Worm (Caenorhabditis elegans) whole organism, young adult: ENCODE measurements around the gene efn-2.

Experiments
- B0035.1 ChIP-seq: sonication (generic microtip); optimal IDR thresholded peaks from 2 replicates; lab custom pipeline; 2016; ENCODE audit warnings: missing genetic modification characterization, mild to moderate bottlenecking, missing compliant biosample characterization, missing genotype, missing genetic modification reagents
- F22D6.2 ChIP-seq: sonication (generic microtip); optimal IDR thresholded peaks from 2 replicates; lab custom pipeline; 2016; ENCODE audit warnings: mild to moderate bottlenecking, missing genetic modification characterization, missing compliant biosample characterization
- F49E8.2 ChIP-seq: sonication (generic microtip); optimal IDR thresholded peaks from 3 replicates; lab custom pipeline; 2017; ENCODE audit warnings: missing genetic modification characterization, mild to moderate bottlenecking, missing compliant biosample characterization, antibody characterized with exemption, moderate library complexity; ENCODE audit not compliant: insufficient read depth
- T26A5.8 ChIP-seq: sonication (generic microtip); optimal IDR thresholded peaks from 2 replicates; lab custom pipeline; 2016; ENCODE audit warnings: missing genetic modification characterization, missing compliant biosample characterization
- Y79H2A.3 ChIP-seq: fragments of 200-800 bp; sonication (Bioruptor generic); conservative IDR thresholded peaks from 2 replicates; pipeline ENCODE4 v1.3.6; 2022; ENCODE audit warnings: missing genetic modification reagents, missing genetic modification characterization, missing compliant biosample characterization
- ama-1 ChIP-seq, 3 experiments: fragments of 150-350 bp in 1 of 3; sonication (generic microtip) in 2 of 3; optimal IDR thresholded peaks; 2 replicates each; lab custom pipeline; 2014 to 2018; ENCODE audit warnings: missing biosample characterization in 2 of 3, missing genetic modification characterization in 2 of 3, missing genetic modification reagents in 2 of 3
- hsf-1 ChIP-seq: fragments of 200-800 bp; sonication (Bioruptor generic); IDR thresholded peaks from 2 replicates; pipeline ENCODE4 v1.3.6; 2022; ENCODE audit warnings: missing genetic modification reagents, missing genetic modification characterization, missing compliant biosample characterization
- nfya-1 ChIP-seq: sonication (generic microtip); optimal IDR thresholded peaks from 2 replicates; lab custom pipeline; 2017; ENCODE audit warnings: antibody characterized with exemption, missing compliant biosample characterization, missing genetic modification characterization, borderline replicate concordance; ENCODE audit not compliant: insufficient read depth
- pha-4 ChIP-seq: fragments of 150-350 bp; sonication (generic microtip); optimal IDR thresholded peaks from 2 replicates; lab custom pipeline; 2014; ENCODE audit warnings: missing biosample characterization, missing genetic modification reagents, missing genetic modification characterization
- rcor-1 ChIP-seq: fragments of 200-800 bp; sonication (Bioruptor generic); IDR thresholded peaks from 2 replicates; pipeline ENCODE4 v1.3.6; 2022; ENCODE audit warnings: missing genetic modification reagents, missing genetic modification characterization, missing compliant biosample characterization
- snpc-1.3 ChIP-seq: sonication (generic microtip); optimal IDR thresholded peaks from 2 replicates; lab custom pipeline; 2017; ENCODE audit warnings: missing genetic modification characterization, mild to moderate bottlenecking, missing compliant biosample characterization, antibody characterized with exemption, moderate library complexity, missing genotype, missing genetic modification reagents; ENCODE audit not compliant: insufficient read depth
- unc-62 ChIP-seq: fragments of 150-350 bp; optimal IDR thresholded peaks from 2 replicates; lab custom pipeline; 2014; ENCODE audit warnings: missing biosample characterization, missing genetic modification reagents, missing genetic modification characterization
- ztf-22 ChIP-seq: fragments of 200-800 bp; sonication (Bioruptor generic); optimal IDR thresholded peaks from 2 replicates; lab custom pipeline; 2018; ENCODE audit warnings: mild to moderate bottlenecking, missing genetic modification characterization, moderate library complexity, missing compliant biosample characterization

DNA sequence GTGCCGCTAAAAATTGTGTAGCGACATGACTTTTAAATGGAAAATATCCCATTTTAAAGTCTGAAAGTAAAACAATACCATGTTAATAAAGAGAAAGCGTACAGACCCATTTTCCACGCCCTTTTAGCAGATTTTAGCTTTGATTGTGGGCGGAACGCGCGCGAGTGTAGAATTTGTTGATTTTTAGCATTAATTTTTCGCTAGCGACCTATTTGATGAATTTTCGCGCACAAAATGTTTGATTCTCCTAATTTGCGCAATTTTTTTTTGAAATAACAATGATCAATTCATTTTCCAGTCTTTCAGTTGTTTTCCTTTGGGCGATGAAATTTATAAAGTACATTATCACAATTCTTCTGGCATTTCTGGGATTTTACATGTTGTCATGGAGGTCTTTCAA, 42.5 kb upstream of the efn-2 start, which contains the start of gene T07G12.3:
- TF ChIP-seq ztf-22: no peak
- no peak for TF ChIP-seq nfya-1 (tag; lab: Kevin White, UChicago)
- TF ChIP-seq ama-1 (optimal IDR thresholded peaks at IDR 0.05; lab: Kevin White, UChicago): no peak
- no peak for TF ChIP-seq ama-1 (GFP tag; optimal IDR thresholded peaks at IDR 0.05; lab: Kevin White, UChicago)
- TF ChIP-seq rcor-1 (GFP tag; lab: Robert Waterston, UW): no peak
- TF ChIP-seq pha-4: no peak
- TF ChIP-seq T26A5.8 (tag; lab: Kevin White, UChicago): no peak
- TF ChIP-seq unc-62 (GFP tag; lab: Kevin White, UChicago): no peak
- TF ChIP-seq F49E8.2 (tag; lab: Kevin White, UChicago): no peak
- no peak for TF ChIP-seq hsf-1 (GFP tag; lab: Robert Waterston, UW)
- TF ChIP-seq snpc-1.3: no peak
- TF ChIP-seq Y79H2A.3 (GFP tag; lab: Robert Waterston, UW): no peak
- TF ChIP-seq B0035.1 (tag; lab: Kevin White, UChicago): no peak
- no peak for TF ChIP-seq F22D6.2 (tag; lab: Kevin White, UChicago)
